Fruit fly (Drosophila melanogaster) Kc167 (cell line): ENCODE measurements around the gene CG34148.

Experiments
- Myc ChIP-seq: fragments of >200 bp; optimal IDR thresholded peaks from 2 replicates; lab custom pipeline; 2017; ENCODE audit warnings: missing external identifiers
- Sin3A ChIP-seq: fragments of >200 bp; optimal IDR thresholded peaks from 2 replicates; lab custom pipeline; 2018; ENCODE audit warnings: missing external identifiers
- h ChIP-seq: fragments of >200 bp; optimal IDR thresholded peaks from 3 replicates; lab custom pipeline; 2018; ENCODE audit warnings: missing external identifiers
- insv ChIP-seq: fragments of >200 bp; optimal IDR thresholded peaks from 3 replicates; lab custom pipeline; 2018; ENCODE audit warnings: missing external identifiers
- psq ChIP-seq: fragments of >200 bp; optimal IDR thresholded peaks from 2 replicates; lab custom pipeline; 2017; ENCODE audit warnings: missing external identifiers

dm6 chr3R:21886861-21887587 is 8.5 kb upstream of the CG34148 start, which contains the start of the genes CG6678 and dnd:
- TF ChIP-seq insv (lab: Kevin White, UChicago) (no peak), h (lab: Kevin White, UChicago) (no peak), psq (lab: Kevin White, UChicago) (no peak), Sin3A (lab: Kevin White, UChicago) (no peak), Myc (no peak)
